Worm (Caenorhabditis elegans) whole organism, L3 larva: Measurements from ENCODE around the gene T28A11.4.

ENCODE experiments used
- R02D3.7 ChIP-seq: fragments of 150-350 bp; optimal IDR thresholded peaks from 2 replicates; lab custom pipeline; 2014; ENCODE audit warnings: missing biosample characterization, missing genetic modification characterization
- ZK546.5 ChIP-seq: sonication (generic microtip); optimal IDR thresholded peaks from 2 replicates; lab custom pipeline; 2017; ENCODE audit warnings: missing biosample characterization, missing genetic modification characterization
- aly-2 ChIP-seq: fragments of 150-350 bp; optimal IDR thresholded peaks from 2 replicates; lab custom pipeline; 2014; ENCODE audit warnings: missing biosample characterization, missing genetic modification characterization
- ama-1 ChIP-seq: fragments of 150-350 bp; optimal IDR thresholded peaks from 2 replicates; lab custom pipeline; 2018
- ceh-16 ChIP-seq: sonication (generic microtip); optimal IDR thresholded peaks from 2 replicates; lab custom pipeline; 2017; ENCODE audit warnings: missing biosample characterization, missing genetic modification characterization
- ceh-28 ChIP-seq: fragments of 150-350 bp; optimal IDR thresholded peaks from 2 replicates; lab custom pipeline; 2014; ENCODE audit warnings: missing biosample characterization, missing genetic modification reagents, missing genetic modification characterization
- ceh-82 ChIP-seq: fragments of 150-350 bp; optimal IDR thresholded peaks from 2 replicates; lab custom pipeline; 2014; ENCODE audit warnings: missing biosample characterization, missing genetic modification characterization
- ceh-9 ChIP-seq: sonication (generic microtip); optimal IDR thresholded peaks from 2 replicates; lab custom pipeline; 2018; ENCODE audit warnings: missing biosample characterization, missing genetic modification characterization
- daf-12 ChIP-seq: fragments of 150-350 bp; optimal IDR thresholded peaks from 2 replicates; lab custom pipeline; 2014; ENCODE audit warnings: missing biosample characterization, missing genetic modification reagents, missing genetic modification characterization
- egl-27 ChIP-seq: sonication (generic microtip); optimal IDR thresholded peaks from 4 replicates; lab custom pipeline; 2017; ENCODE audit warnings: missing biosample characterization, missing genetic modification reagents, missing genetic modification characterization
- egl-5 ChIP-seq: fragments of 150-350 bp; optimal IDR thresholded peaks from 2 replicates; lab custom pipeline; 2017; ENCODE audit warnings: missing biosample characterization, missing genetic modification reagents, missing genetic modification characterization, inconsistent platforms
- elt-1 ChIP-seq: fragments of 150-350 bp; optimal IDR thresholded peaks from 2 replicates; lab custom pipeline; 2014; ENCODE audit warnings: missing biosample characterization, missing genetic modification characterization
- eor-1 ChIP-seq, 2 experiments: fragments of 150-350 bp; optimal IDR thresholded peaks; 2 replicates each; lab custom pipeline; 2014 to 2018; ENCODE audit warnings: missing biosample characterization in 2 of 2, missing genetic modification characterization in 2 of 2
- fkh-10 ChIP-seq: sonication (generic microtip); optimal IDR thresholded peaks from 2 replicates; lab custom pipeline; 2017; ENCODE audit warnings: missing biosample characterization, missing genetic modification reagents, missing genetic modification characterization
- hmg-11 ChIP-seq: sonication (generic microtip); optimal IDR thresholded peaks from 2 replicates; lab custom pipeline; 2016; ENCODE audit warnings: missing genetic modification characterization, missing compliant biosample characterization
- lin-39 ChIP-seq: fragments of 150-350 bp; optimal IDR thresholded peaks from 2 replicates; lab custom pipeline; 2018; ENCODE audit warnings: missing biosample characterization, missing genetic modification reagents, missing genetic modification characterization
- lsy-12 ChIP-seq: sonication (generic microtip); optimal IDR thresholded peaks from 2 replicates; lab custom pipeline; 2016; ENCODE audit warnings: mild to moderate bottlenecking, missing genetic modification characterization, missing compliant biosample characterization
- mdl-1 ChIP-seq: fragments of 150-350 bp; optimal IDR thresholded peaks from 2 replicates; lab custom pipeline; 2014; ENCODE audit warnings: missing biosample characterization, missing genetic modification characterization
- mml-1 ChIP-seq: fragments of 150-350 bp; sonication (generic microtip); optimal IDR thresholded peaks from 3 replicates; lab custom pipeline; 2014; ENCODE audit warnings: missing biosample characterization, missing genetic modification characterization
- nhr-12 ChIP-seq: fragments of 150-350 bp; optimal IDR thresholded peaks from 2 replicates; lab custom pipeline; 2014; ENCODE audit warnings: missing biosample characterization, missing genetic modification characterization
- nhr-23 ChIP-seq: fragments of 150-350 bp; optimal IDR thresholded peaks from 2 replicates; lab custom pipeline; 2014; ENCODE audit warnings: missing biosample characterization, missing genetic modification reagents, missing genetic modification characterization
- nhr-237 ChIP-seq: fragments of 150-350 bp; optimal IDR thresholded peaks from 2 replicates; lab custom pipeline; 2014; ENCODE audit warnings: missing biosample characterization, missing genetic modification characterization
- nhr-28 ChIP-seq: fragments of 150-350 bp; optimal IDR thresholded peaks from 2 replicates; lab custom pipeline; 2014; ENCODE audit warnings: missing biosample characterization, missing genetic modification characterization
- nhr-43 ChIP-seq: sonication (generic microtip); optimal IDR thresholded peaks from 2 replicates; lab custom pipeline; 2016; ENCODE audit warnings: mild to moderate bottlenecking, missing genetic modification characterization, missing compliant biosample characterization; ENCODE audit not compliant: poor library complexity, severe bottlenecking
- nhr-77 ChIP-seq: fragments of 150-350 bp; optimal IDR thresholded peaks from 2 replicates; lab custom pipeline; 2014; ENCODE audit warnings: missing biosample characterization, missing genetic modification characterization
- pqm-1 ChIP-seq: fragments of 150-350 bp; optimal IDR thresholded peaks from 2 replicates; lab custom pipeline; 2017; ENCODE audit warnings: missing biosample characterization, missing genetic modification characterization, inconsistent platforms
- sea-2 ChIP-seq: fragments of 150-350 bp; sonication (generic microtip); optimal IDR thresholded peaks from 4 replicates; lab custom pipeline; 2014; ENCODE audit warnings: missing biosample characterization, missing genetic modification reagents, missing genetic modification characterization
- snpc-4 ChIP-seq: fragments of 150-350 bp; optimal IDR thresholded peaks from 2 replicates; lab custom pipeline; 2014; ENCODE audit warnings: missing biosample characterization, missing genetic modification characterization
- unc-39 ChIP-seq: sonication (generic microtip); optimal IDR thresholded peaks from 4 replicates; lab custom pipeline; 2017; ENCODE audit warnings: missing biosample characterization, missing genetic modification characterization
- unc-62 ChIP-seq: fragments of 150-350 bp; sonication (generic microtip); optimal IDR thresholded peaks from 4 replicates; lab custom pipeline; 2014; ENCODE audit warnings: missing biosample characterization, missing genetic modification reagents, missing genetic modification characterization
- zag-1 ChIP-seq: fragments of 150-350 bp; optimal IDR thresholded peaks from 2 replicates; lab custom pipeline; 2014; ENCODE audit warnings: missing biosample characterization, missing genetic modification characterization
- ztf-11 ChIP-seq: fragments of 150-350 bp; optimal IDR thresholded peaks from 2 replicates; lab custom pipeline; 2014; ENCODE audit warnings: missing biosample characterization, missing genetic modification characterization
- ztf-4 ChIP-seq: fragments of 150-350 bp; optimal IDR thresholded peaks from 2 replicates; lab custom pipeline; 2014; ENCODE audit warnings: missing biosample characterization, missing genetic modification characterization

T28A11.4 gene

ce11 chrV:3273577-3274100 lies at the start of gene T28A11.4:
Gene T28A11.4, plus strand, starts transcription at chrV:3274050.
- TF ChIP-seq nhr-237 = no peak
- no peak for TF ChIP-seq nhr-28 (tag; lab: Kevin White, UChicago)
- TF ChIP-seq ceh-16 (tag; lab: Kevin White, UChicago) = no peak
- no peak for TF ChIP-seq sea-2 (GFP tag; lab: Kevin White, UChicago)
- TF ChIP-seq ceh-28 (tag; lab: Kevin White, UChicago) = no peak
- TF ChIP-seq hmg-11 (tag; lab: Kevin White, UChicago) = no peak
- TF ChIP-seq egl-5 (tag; lab: Kevin White, UChicago) = no peak
- no peak for TF ChIP-seq ztf-4 (tag; lab: Kevin White, UChicago)
- no peak for TF ChIP-seq elt-1
- no peak for TF ChIP-seq egl-27 (tag; lab: Kevin White, UChicago)
- no peak for TF ChIP-seq ztf-11 (tag; lab: Kevin White, UChicago)
- TF ChIP-seq nhr-23 (tag; lab: Kevin White, UChicago) = no peak
- TF ChIP-seq lsy-12 = no peak
- TF ChIP-seq daf-12 = no peak
- TF ChIP-seq fkh-10 (GFP tag; lab: Kevin White, UChicago) = no peak
- no peak for TF ChIP-seq zag-1
- no peak for TF ChIP-seq ceh-82 (tag; lab: Kevin White, UChicago)
- TF ChIP-seq nhr-12 (tag; lab: Kevin White, UChicago) = no peak
- TF ChIP-seq R02D3.7 = no peak

DNA sequence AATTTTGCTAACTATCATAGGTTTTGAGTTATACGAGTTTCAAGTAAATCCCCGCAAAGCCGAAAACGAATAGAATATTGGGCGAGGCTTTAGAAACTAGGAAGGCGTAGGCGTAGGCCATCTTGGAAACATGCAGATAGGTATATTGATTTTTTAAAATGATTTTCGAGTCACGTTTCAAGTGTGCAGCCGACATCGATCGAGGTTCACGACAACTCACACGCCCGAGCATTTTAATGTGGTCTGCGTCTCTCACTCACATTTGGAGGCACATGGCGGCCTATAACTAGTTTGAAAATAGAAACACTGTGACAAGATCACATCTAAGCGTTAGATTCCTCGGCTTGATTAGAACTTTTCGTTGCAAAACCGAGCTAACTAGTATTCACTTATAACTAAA lies 46.5 kb upstream of the T28A11.4 start, which contains the start of gene K08D9.2:
K08D9.2 (plus strand) TSS at position 301 of the 400 bp plus-strand sequence.
- no peak for TF ChIP-seq zag-1
- TF ChIP-seq unc-62 (GFP tag; lab: Kevin White, UChicago) = no peak
- no peak for TF ChIP-seq ceh-82 (tag; lab: Kevin White, UChicago)
- TF ChIP-seq nhr-43 (tag; lab: Kevin White, UChicago) = no peak
- no peak for TF ChIP-seq elt-1
- no peak for TF ChIP-seq sea-2 (GFP tag; lab: Kevin White, UChicago)
- no peak for TF ChIP-seq nhr-23 (tag; lab: Kevin White, UChicago)
- TF ChIP-seq mml-1 (tag; lab: Kevin White, UChicago) = no peak
- no peak for TF ChIP-seq eor-1 (tag; optimal IDR thresholded peaks at IDR 0.05; lab: Kevin White, UChicago)
- no peak for TF ChIP-seq lin-39 (tag; lab: Kevin White, UChicago)
- TF ChIP-seq snpc-4 = no peak
- no peak for TF ChIP-seq ceh-28 (tag; lab: Kevin White, UChicago)
- TF ChIP-seq unc-39 (tag; lab: Kevin White, UChicago) = no peak
- TF ChIP-seq nhr-12 (tag; lab: Kevin White, UChicago) = no peak
- no peak for TF ChIP-seq ztf-4 (tag; lab: Kevin White, UChicago)
- no peak for TF ChIP-seq nhr-237
- no peak for TF ChIP-seq nhr-77 (tag; lab: Kevin White, UChicago)
- TF ChIP-seq ceh-16 (tag; lab: Kevin White, UChicago) = no peak

ce11 chrV:3230150-3230549 lies 43.7 kb upstream of the T28A11.4 start:
- TF ChIP-seq mdl-1 (tag; lab: Kevin White, UChicago) (no peak), ZK546.5 (tag; lab: Kevin White, UChicago) (no peak), R02D3.7 (no peak), nhr-77 (tag; lab: Kevin White, UChicago) (no peak), eor-1 (tag; optimal IDR thresholded peaks at IDR 0.05; lab: Kevin White, UChicago) (no peak), fkh-10 (GFP tag; lab: Kevin White, UChicago) (no peak), hmg-11 (tag; lab: Kevin White, UChicago) (no peak)

DNA sequence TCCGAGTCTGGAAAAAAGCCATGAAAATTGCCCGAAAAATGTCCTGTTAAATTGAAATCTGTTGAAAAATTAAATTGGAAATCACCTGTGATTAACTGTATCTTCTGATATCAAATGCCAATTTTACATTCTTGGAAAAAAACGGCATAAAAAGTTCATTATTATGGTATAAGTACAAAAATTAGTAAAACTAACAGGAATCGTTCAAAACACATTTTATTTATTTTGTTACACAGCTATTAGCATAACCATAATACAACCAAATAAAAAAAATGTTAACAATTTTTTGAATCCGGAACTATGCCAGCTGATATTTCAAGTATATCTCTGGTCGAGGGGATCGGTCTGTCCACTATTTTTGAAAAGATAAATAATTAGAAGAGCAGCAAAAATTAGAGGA lies 43.3 kb upstream of the T28A11.4 start, which contains the start of gene K08D9.10:
K08D9.10 (plus strand) TSS at position 301 of the 400 bp plus-strand sequence.
- TF ChIP-seq nhr-237 = no peak
- TF ChIP-seq lin-39 (tag; lab: Kevin White, UChicago) = no peak
- no peak for TF ChIP-seq ceh-9
- TF ChIP-seq aly-2 (tag; lab: Kevin White, UChicago) = no peak
- no peak for TF ChIP-seq sea-2 (GFP tag; lab: Kevin White, UChicago)
- no peak for TF ChIP-seq eor-1 (tag; optimal IDR thresholded peaks at IDR 0.05; lab: Kevin White, UChicago)
- no peak for TF ChIP-seq pqm-1 (tag; lab: Kevin White, UChicago)
- TF ChIP-seq egl-27 (tag; lab: Kevin White, UChicago) = no peak
- no peak for TF ChIP-seq ama-1 (lab: Kevin White, UChicago)
- no peak for TF ChIP-seq nhr-77 (tag; lab: Kevin White, UChicago)
- TF ChIP-seq zag-1 = no peak
- no peak for TF ChIP-seq egl-5 (tag; lab: Kevin White, UChicago)
- TF ChIP-seq nhr-12 (tag; lab: Kevin White, UChicago) = no peak
- TF ChIP-seq ceh-82 (tag; lab: Kevin White, UChicago) = no peak
